Fruit fly (Drosophila melanogaster) whole organism, embryonic: Measurements from ENCODE around the gene TwdlJ.

Source experiments
- Atf6 ChIP-seq: fragments of 200-800 bp; sonication (Bioruptor generic); IDR thresholded peaks from 2 replicates; pipeline ENCODE4 v1.3.6; 2022; ENCODE audit warnings: missing biosample characterization, missing genetic modification characterization
- Awh ChIP-seq: fragments of 200-800 bp; sonication (Bioruptor generic); IDR thresholded peaks from 2 replicates; pipeline ENCODE4, ENCODE4 v1.3.6; 2022; ENCODE audit warnings: missing biosample characterization, missing genetic modification characterization
- CG10147 ChIP-seq: fragments of 200-800 bp; sonication (Bioruptor generic); optimal IDR thresholded peaks from 2 replicates; lab custom pipeline; 2019; ENCODE audit warnings: missing biosample characterization, mild to moderate bottlenecking, missing genetic modification characterization, moderate library complexity
- CG12071 ChIP-seq: fragments of 200-800 bp; sonication (Bioruptor generic); optimal IDR thresholded peaks from 3 replicates; lab custom pipeline; 2018; ENCODE audit warnings: missing biosample characterization, mild to moderate bottlenecking, missing genetic modification characterization
- CG12744 ChIP-seq: fragments of 200-800 bp; sonication (Bioruptor generic); optimal IDR thresholded peaks from 2 replicates; lab custom pipeline; 2016; ENCODE audit warnings: missing biosample characterization, missing genetic modification characterization
- CG12769 ChIP-seq: fragments of 200-800 bp; sonication (Bioruptor generic); optimal IDR thresholded peaks from 2 replicates; lab custom pipeline; 2019; ENCODE audit warnings: missing biosample characterization, mild to moderate bottlenecking, missing genetic modification characterization, moderate library complexity
- CG13624 ChIP-seq: fragments of 200-800 bp; sonication (Bioruptor generic); optimal IDR thresholded peaks from 2 replicates; lab custom pipeline; 2016; ENCODE audit warnings: missing biosample characterization, missing genetic modification characterization
- CG14050 ChIP-seq: fragments of 200-800 bp; sonication (Bioruptor generic); IDR thresholded peaks from 3 replicates; pipeline ENCODE4 v1.3.6; 2022; ENCODE audit warnings: missing biosample characterization, missing genetic modification characterization
- CG15073 ChIP-seq: fragments of 200-800 bp; sonication (Bioruptor generic); optimal IDR thresholded peaks from 2 replicates; lab custom pipeline; 2016; ENCODE audit warnings: missing biosample characterization, missing genetic modification characterization
- CG15269 ChIP-seq: fragments of 200-800 bp; sonication (Bioruptor generic); optimal IDR thresholded peaks from 2 replicates; lab custom pipeline; 2018; ENCODE audit warnings: missing biosample characterization, mild to moderate bottlenecking, missing genetic modification characterization, moderate library complexity
- CG15514 ChIP-seq: fragments of 200-800 bp; sonication (Bioruptor generic); optimal IDR thresholded peaks from 3 replicates; lab custom pipeline; 2017; ENCODE audit warnings: missing biosample characterization, missing genetic modification characterization, mild to moderate bottlenecking, moderate library complexity, missing genetic modification reagents
- CG17328 ChIP-seq: fragments of 200-800 bp; sonication (Bioruptor generic); IDR thresholded peaks from 2 replicates; pipeline ENCODE4 v1.3.6; 2022; ENCODE audit warnings: missing biosample characterization, missing genetic modification characterization
- CG32772 ChIP-seq: fragments of 200-800 bp; sonication (Bioruptor generic); IDR thresholded peaks from 2 replicates; pipeline ENCODE4 v1.3.6; 2022; ENCODE audit warnings: missing biosample characterization, missing genetic modification characterization
- CG42726 ChIP-seq: fragments of 200-800 bp; sonication (Bioruptor generic); IDR thresholded peaks from 2 replicates; pipeline ENCODE4 v1.3.6; 2022; ENCODE audit warnings: missing biosample characterization, missing genetic modification characterization; ENCODE audit not compliant: partially characterized antibody
- CG5180 ChIP-seq: fragments of 200-800 bp; sonication (Bioruptor generic); optimal IDR thresholded peaks from 3 replicates; lab custom pipeline; 2017; ENCODE audit warnings: missing biosample characterization, missing genetic modification characterization, mild to moderate bottlenecking, moderate library complexity, missing genetic modification reagents
- CG5245 ChIP-seq: fragments of 200-800 bp; sonication (Bioruptor generic); optimal IDR thresholded peaks from 3 replicates; lab custom pipeline; 2016; ENCODE audit warnings: missing biosample characterization, missing genetic modification characterization
- CG6175 ChIP-seq: fragments of 200-800 bp; sonication (Bioruptor generic); IDR thresholded peaks from 3 replicates; pipeline ENCODE4 v1.3.6; 2022; ENCODE audit warnings: missing biosample characterization, missing genetic modification characterization
- CG6854 ChIP-seq: fragments of 200-800 bp; sonication (Bioruptor generic); optimal IDR thresholded peaks from 3 replicates; lab custom pipeline; 2017; ENCODE audit warnings: missing biosample characterization, mild to moderate bottlenecking, missing genetic modification characterization
- CG7745 ChIP-seq: fragments of 200-800 bp; sonication (Bioruptor generic); optimal IDR thresholded peaks from 2 replicates; lab custom pipeline; 2018; ENCODE audit warnings: missing biosample characterization, mild to moderate bottlenecking, missing genetic modification characterization, moderate library complexity
- CG8089 ChIP-seq: fragments of 200-800 bp; sonication (Bioruptor generic); optimal IDR thresholded peaks from 3 replicates; lab custom pipeline; 2016; ENCODE audit warnings: missing biosample characterization, missing genetic modification characterization
- CG8290 ChIP-seq, 3 experiments: fragments of 200-800 bp; sonication (Bioruptor generic); optimal IDR thresholded peaks; 2 replicates each; lab custom pipeline; 2016 to 2019; ENCODE audit warnings: missing biosample characterization in 3 of 3, missing genetic modification characterization in 3 of 3, mild to moderate bottlenecking in 2 of 3, moderate library complexity in 1 of 3
- CHES-1-like ChIP-seq: fragments of 200-800 bp; sonication (Bioruptor generic); optimal IDR thresholded peaks from 2 replicates; lab custom pipeline; 2016; ENCODE audit warnings: missing biosample characterization, missing genetic modification characterization
- HLH3B ChIP-seq: fragments of 200-800 bp; sonication (Bioruptor generic); IDR thresholded peaks from 2 replicates; pipeline ENCODE4 v1.3.6; 2022; ENCODE audit warnings: missing biosample characterization, missing genetic modification characterization
- Hr3 ChIP-seq: fragments of 200-800 bp; sonication (Bioruptor generic); optimal IDR thresholded peaks from 3 replicates; lab custom pipeline; 2016; ENCODE audit warnings: missing biosample characterization, missing genetic modification characterization
- Lhr ChIP-seq: fragments of 200-800 bp; sonication (Bioruptor generic); optimal IDR thresholded peaks from 3 replicates; lab custom pipeline; 2017; ENCODE audit warnings: mild to moderate bottlenecking, missing biosample characterization, missing genetic modification reagents, missing genetic modification characterization
- Med ChIP-seq: fragments of 200-800 bp; sonication (Bioruptor generic); peaks from one replicate; lab custom pipeline; 2016; ENCODE audit warnings: missing biosample characterization, missing genetic modification characterization, mild to moderate bottlenecking, inconsistent platforms, moderate library complexity
- Nf-YB ChIP-seq: fragments of 200-800 bp; sonication (Bioruptor generic); optimal IDR thresholded peaks from 3 replicates; lab custom pipeline; 2019; ENCODE audit warnings: missing biosample characterization, mild to moderate bottlenecking, missing genetic modification characterization, moderate library complexity
- Poxn ChIP-seq: fragments of 200-800 bp; sonication (Bioruptor generic); IDR thresholded peaks from 2 replicates; pipeline ENCODE4 v1.3.6; 2022; ENCODE audit warnings: missing biosample characterization, missing genetic modification characterization
- Taf1 ChIP-seq: fragments of 200-800 bp; sonication (Bioruptor generic); IDR thresholded peaks from 2 replicates; pipeline ENCODE4 v1.3.6; 2022; ENCODE audit warnings: missing biosample characterization, missing genetic modification characterization
- Trl ChIP-seq, 3 experiments: fragments of >200 bp in 2 of 3; fragments of 200-800 bp in 1 of 3; sonication (Bioruptor generic) in 1 of 3; optimal IDR thresholded peaks; 2 replicates in 1 of 3; 3 replicates in 2 of 3; lab custom pipeline; 2016 to 2017; ENCODE audit warnings: missing biosample characterization in 1 of 3, missing genetic modification characterization in 1 of 3
- abd-A ChIP-seq: fragments of 200-800 bp; sonication (Bioruptor generic); optimal IDR thresholded peaks from 3 replicates; lab custom pipeline; 2019; ENCODE audit warnings: missing biosample characterization, mild to moderate bottlenecking, missing genetic modification characterization, moderate library complexity
- ap ChIP-seq: fragments of 200-800 bp; sonication (Bioruptor generic); IDR thresholded peaks from 2 replicates; pipeline ENCODE4 v1.3.6; 2022; ENCODE audit warnings: missing biosample characterization, missing genetic modification characterization
- bcd ChIP-seq: fragments of 200-800 bp; sonication (Bioruptor generic); optimal IDR thresholded peaks from 2 replicates; lab custom pipeline; 2017; ENCODE audit warnings: missing biosample characterization, mild to moderate bottlenecking, missing genetic modification characterization
- bowl ChIP-seq: fragments of 200-800 bp; sonication (Bioruptor generic); IDR thresholded peaks from 2 replicates; pipeline ENCODE4 v1.3.6; 2022; ENCODE audit warnings: missing biosample characterization, missing genetic modification characterization
- chinmo ChIP-seq: fragments of 200-800 bp; sonication (Bioruptor generic); IDR thresholded peaks from 4 replicates; pipeline ENCODE4 v1.3.6; 2022; ENCODE audit warnings: missing biosample characterization, missing genetic modification characterization; ENCODE audit not compliant: partially characterized antibody
- crol ChIP-seq: fragments of 200-800 bp; sonication (Bioruptor generic); IDR thresholded peaks from 2 replicates; pipeline ENCODE4 v1.3.6; 2022; ENCODE audit warnings: missing biosample characterization, missing genetic modification characterization
- dan ChIP-seq: fragments of 200-800 bp; sonication (Bioruptor generic); IDR thresholded peaks from 2 replicates; pipeline ENCODE4 v1.3.6; 2022; ENCODE audit warnings: missing biosample characterization, missing genetic modification characterization
- en ChIP-seq: fragments of 200-800 bp; sonication (Bioruptor generic); optimal IDR thresholded peaks from 2 replicates; lab custom pipeline; 2016; ENCODE audit warnings: missing biosample characterization, missing genetic modification characterization
- eyg ChIP-seq: fragments of 200-800 bp; sonication (Bioruptor generic); optimal IDR thresholded peaks from 3 replicates; lab custom pipeline; 2016; ENCODE audit warnings: missing biosample characterization, missing genetic modification characterization
- hth ChIP-seq: fragments of >200 bp; optimal IDR thresholded peaks from 2 replicates; lab custom pipeline; 2017; ENCODE audit warnings: inconsistent platforms
- pb ChIP-seq: fragments of 200-800 bp; sonication (Bioruptor generic); optimal IDR thresholded peaks from 3 replicates; lab custom pipeline; 2016; ENCODE audit warnings: missing biosample characterization, missing genetic modification characterization
- sens-2 ChIP-seq: fragments of 200-800 bp; sonication (Bioruptor generic); IDR thresholded peaks from 2 replicates; pipeline ENCODE4 v1.3.6; 2022; ENCODE audit warnings: missing biosample characterization, missing genetic modification characterization
- so ChIP-seq: fragments of 200-800 bp; sonication (Bioruptor generic); IDR thresholded peaks from 3 replicates; pipeline ENCODE4 v1.3.6; 2022; ENCODE audit warnings: missing biosample characterization, missing genetic modification characterization
- sr ChIP-seq: fragments of 200-800 bp; sonication (Bioruptor generic); IDR thresholded peaks from 3 replicates; pipeline ENCODE4 v1.3.6; 2022; ENCODE audit warnings: missing biosample characterization, missing genetic modification characterization
- ssp ChIP-seq: fragments of 200-800 bp; sonication (Bioruptor generic); IDR thresholded peaks from 2 replicates; pipeline ENCODE4 v1.3.6; 2022; ENCODE audit warnings: missing biosample characterization, missing genetic modification characterization
- vvl ChIP-seq: fragments of 200-800 bp; sonication (Bioruptor generic); IDR thresholded peaks from 2 replicates; pipeline ENCODE4 v1.3.6; 2022; ENCODE audit warnings: missing biosample characterization, missing genetic modification characterization
- zfh2 ChIP-seq: fragments of 200-800 bp; sonication (Bioruptor generic); optimal IDR thresholded peaks from 2 replicates; lab custom pipeline; 2016; ENCODE audit warnings: missing biosample characterization, missing genetic modification characterization

The TwdlJ gene

DNA sequence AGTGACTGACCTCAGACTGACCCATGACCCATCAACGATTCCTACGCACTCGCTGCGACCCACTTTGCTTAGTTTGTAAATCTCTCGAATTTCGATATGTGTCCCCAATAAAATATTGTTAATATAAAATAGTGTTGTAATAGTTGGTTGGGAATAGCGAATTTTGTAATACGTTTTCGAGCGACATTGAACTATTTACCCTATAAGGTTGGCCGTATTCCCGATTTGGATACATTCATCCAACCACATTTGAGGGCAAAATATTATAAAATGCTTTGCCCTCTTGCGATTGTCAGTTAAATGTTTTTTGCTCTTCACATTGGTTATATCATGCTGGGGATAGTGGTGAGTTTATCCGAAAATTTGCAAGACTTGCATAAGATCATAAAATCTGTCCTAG is 4.9 kb downstream of the TwdlJ start, which contains the start of gene TwdlR:
TSS of gene TwdlR (plus strand) at position 301 of the 400 bp plus-strand sequence.
- TF ChIP-seq sens-2 (GFP tag; lab: Robert Waterston, UW) (no peak), en (no peak), so (GFP tag; lab: Robert Waterston, UW) (no peak), Atf6 (GFP tag; lab: Robert Waterston, UW) (no peak), Poxn (GFP tag; lab: Robert Waterston, UW) (no peak), Med (no peak), Hr3 (GFP tag; lab: Kevin White, UChicago) (no peak)
- TF ChIP-seq, all 482 proteins: peak for 0

DNA sequence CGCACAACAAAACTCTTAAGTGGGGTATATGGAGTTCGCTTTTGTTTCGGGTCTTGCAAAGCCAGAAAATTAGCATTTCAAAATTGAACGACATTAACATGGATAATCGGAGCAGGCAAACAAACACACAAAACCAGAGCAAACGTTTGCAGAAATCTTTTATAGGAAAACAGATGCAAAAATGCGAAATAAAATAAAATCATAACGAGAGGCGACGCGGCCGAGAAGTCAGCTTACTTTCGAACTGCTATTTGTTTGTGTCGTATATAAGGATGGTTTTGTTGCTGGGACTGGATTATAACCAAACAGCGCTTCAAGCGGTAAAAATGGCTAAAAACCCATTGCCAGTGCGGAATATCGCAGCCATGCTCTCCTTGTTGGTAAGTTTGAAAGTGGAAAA is 6.7 kb downstream of the TwdlJ start, which contains the start of gene TwdlS:
TSS of gene TwdlS (plus strand) at position 301 of the 400 bp plus-strand sequence.
- no peak for TF ChIP-seq ap (GFP tag; lab: Robert Waterston, UW)
- no peak for TF ChIP-seq CG10147
- no peak for TF ChIP-seq CG32772
- no peak for TF ChIP-seq zfh2 (GFP tag; lab: Kevin White, UChicago)
- TF ChIP-seq CG13624 (GFP tag; lab: Kevin White, UChicago) = no peak
- no peak for TF ChIP-seq bowl (GFP tag; lab: Robert Waterston, UW)
- no peak for TF ChIP-seq dan (GFP tag; lab: Robert Waterston, UW)
- TF ChIP-seq CG6854 = no peak

DNA sequence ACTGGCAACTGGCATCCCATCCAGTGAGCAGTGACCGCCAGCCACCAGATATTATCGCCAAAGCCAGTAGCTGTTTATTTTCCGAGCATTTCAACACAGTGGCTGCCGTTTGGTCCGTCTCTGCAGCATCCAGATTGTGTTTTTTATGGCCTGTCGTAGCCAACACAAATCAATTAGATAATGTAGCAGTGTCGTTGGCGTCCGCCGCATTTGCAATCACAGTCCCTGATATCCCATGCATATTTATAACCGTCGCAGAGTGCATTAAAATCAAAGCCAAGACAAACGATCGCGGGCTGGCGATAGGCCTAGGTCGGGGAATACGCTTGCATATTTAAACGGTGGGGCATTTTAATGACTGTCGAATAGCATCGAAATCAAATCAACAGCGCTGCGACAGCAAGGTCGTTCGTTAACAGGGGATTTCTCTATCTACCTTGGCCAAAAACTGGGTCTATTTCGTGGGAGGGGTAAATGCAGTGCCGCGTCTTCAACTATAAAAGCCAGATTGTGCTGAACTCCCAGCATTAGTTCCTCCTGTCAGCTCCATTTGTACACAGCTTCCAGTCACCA is 9.9 kb downstream of the TwdlJ start, which contains the start of gene TwdlD:
TSS of gene TwdlD (plus strand) at position 523 of the 573 bp plus-strand sequence.
- TF ChIP-seq CG12769 (tag; lab: Kevin White, UChicago) = peak; percentile 17
- TF ChIP-seq CG15073 (GFP tag; lab: Kevin White, UChicago) = no peak
- no peak for TF ChIP-seq eyg (GFP tag; lab: Kevin White, UChicago)
- no peak for TF ChIP-seq crol (GFP tag; lab: Robert Waterston, UW)
- TF ChIP-seq vvl = peak; percentile 86
- TF ChIP-seq CG14050 (GFP tag; lab: Robert Waterston, UW) = no peak
- peak; percentile 61 for TF ChIP-seq Awh
- peak; percentile 55 for TF ChIP-seq abd-A
- no peak for TF ChIP-seq Lhr
- TF ChIP-seq CG15269 (tag; lab: Kevin White, UChicago) = peak; percentile 13

DNA sequence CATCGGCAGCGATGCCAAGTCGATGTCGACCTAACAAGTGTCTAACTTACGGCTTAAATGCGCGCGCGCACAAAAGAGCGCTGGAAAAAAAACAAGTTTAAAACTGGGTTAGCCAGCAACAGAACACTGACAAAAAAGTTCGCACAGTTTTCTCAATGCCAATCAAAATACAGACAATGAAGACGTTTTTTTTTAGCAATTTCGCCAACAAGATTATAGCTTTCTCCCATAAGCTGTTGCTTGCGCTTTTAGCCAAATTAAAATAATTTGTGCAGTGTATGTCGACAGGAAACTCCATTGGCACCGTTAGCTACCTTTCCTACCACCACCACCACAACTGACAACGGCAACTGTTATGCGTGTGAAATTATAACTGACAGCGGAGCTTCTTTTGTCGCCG is 24.9 kb downstream of the TwdlJ start:
- TF ChIP-seq CG12071 (peak; percentile 21), ssp (GFP tag; lab: Robert Waterston, UW) (no peak), CG6175 (GFP tag; lab: Robert Waterston, UW) (no peak), CG5245 (GFP tag; lab: Kevin White, UChicago) (peak; percentile 30), Taf1 (no peak), Nf-YB (no peak), CG17328 (GFP tag; lab: Robert Waterston, UW) (peak; percentile 54; the same call in 1 of the 2 replicates), CG42726 (GFP tag; lab: Robert Waterston, UW) (no peak), CG12744 (GFP tag; lab: Kevin White, UChicago) (peak; percentile 23), bcd (GFP tag; lab: Kevin White, UChicago) (peak; percentile 58), CG7745 (tag; lab: Kevin White, UChicago) (no peak), pb (GFP tag; lab: Kevin White, UChicago) (no peak), sr (GFP tag; lab: Robert Waterston, UW) (no peak; the same call in 2 of the 3 replicates), hth (lab: Kevin White, UChicago) (no peak), CG8089 (no peak), HLH3B (GFP tag; lab: Robert Waterston, UW) (peak; percentile 80), CG15514 (GFP tag; lab: Kevin White, UChicago) (peak; percentile 47), CG8290 (GFP tag; optimal IDR thresholded peaks at IDR 0.05; lab: Kevin White, UChicago) (no peak), CG8290 (tag; optimal IDR thresholded peaks at IDR 0.05; lab: Kevin White, UChicago) (no peak), CHES-1-like (GFP tag; lab: Kevin White, UChicago) (peak; percentile 33), CG5180 (GFP tag; lab: Kevin White, UChicago) (peak; percentile 31), chinmo (no peak), Trl (optimal IDR thresholded peaks at IDR 0.05; lab: Kevin White, UChicago) (no peak), Trl (GFP tag; optimal IDR thresholded peaks at IDR 0.05; lab: Kevin White, UChicago) (peak; percentile 41)
